Fruit fly (Drosophila melanogaster) whole organism, adult: ENCODE data around the gene Syx13.

Experiments used
- Clk ChIP-seq: fragments of 200-800 bp; sonication (Bioruptor generic); optimal IDR thresholded peaks from 2 replicates; lab custom pipeline; 2017; ENCODE audit warnings: missing biosample characterization, missing genetic modification characterization

Syx13 gene

dm6 chr3L:13089869-13090268, 45.6 kb downstream of the Syx13 start, which contains the start of gene CG11251:
Gene CG11251, minus strand, starts transcription at chr3L:13089969.
- no peak for TF ChIP-seq Clk
